Worm (Caenorhabditis elegans): ENCODE data around the gene wrt-9.

DNA sequence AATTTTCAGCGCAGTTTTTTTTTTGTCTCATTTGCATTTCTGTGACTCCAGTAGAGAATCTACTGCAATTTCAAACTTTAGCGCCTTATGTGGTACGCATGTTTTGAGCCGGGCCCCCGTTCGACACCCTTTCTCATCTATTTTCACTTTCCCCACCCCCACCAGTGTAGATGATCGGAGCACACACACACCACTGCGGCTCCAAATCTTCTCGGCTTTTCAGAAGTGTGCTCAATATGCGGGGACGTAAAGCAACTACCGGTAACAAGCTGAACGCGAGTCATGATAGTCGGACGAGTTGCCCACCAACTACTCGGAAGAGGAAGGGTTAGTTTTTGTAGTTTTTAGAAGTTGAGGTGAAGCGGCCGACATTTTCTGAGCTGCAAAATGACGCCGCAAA lies 36.5 kb downstream of the wrt-9 start:
- TF ChIP-seq him-1 (tag; optimal IDR thresholded peaks at IDR 0.05), result no peak
- TF ChIP-seq dao-5 (tag; optimal IDR thresholded peaks at IDR 0.05), result no peak
- no peak for TF ChIP-seq W03F9.2 (tag; optimal IDR thresholded peaks at IDR 0.05)

Measured in whole organism, L4/young adult.